Worm (Caenorhabditis elegans): ENCODE data around the gene Y75B8A.8.

- TF ChIP-seq lin-13 (tag; optimal IDR thresholded peaks at IDR 0.05) = no peak
- TF ChIP-seq ztf-11 (tag; optimal IDR thresholded peaks at IDR 0.05) = no peak
- no peak for TF ChIP-seq ceh-39 (tag; optimal IDR thresholded peaks at IDR 0.05)
Observed at ce11 chrIII:12118381-12118780, 42.2 kb upstream of the Y75B8A.8 start, which contains the start of gene lron-12.
